Fruit fly (Drosophila melanogaster) whole organism: ENCODE results near the gene CG34057.

Source experiments
- CG8478 ChIP-seq: fragments of >200 bp; optimal IDR thresholded peaks from 2 replicates; lab custom pipeline; 2018; ENCODE audit warnings: inconsistent platforms
- EcR ChIP-seq, 2 experiments: fragments of >200 bp; optimal IDR thresholded peaks; 2 replicates each; lab custom pipeline; 2017; ENCODE audit warnings: missing biosample characterization in 2 of 2, missing genetic modification characterization in 2 of 2, missing genetic modification reagents in 2 of 2
- pan ChIP-seq: fragments of >200 bp; optimal IDR thresholded peaks from 2 replicates; lab custom pipeline; 2017
- psq ChIP-seq: fragments of >200 bp; optimal IDR thresholded peaks from 2 replicates; lab custom pipeline; 2017
- usp ChIP-seq: fragments of >200 bp; optimal IDR thresholded peaks from 2 replicates; lab custom pipeline; 2017; ENCODE audit warnings: missing biosample characterization, missing genetic modification characterization, mixed read lengths

dm6 chr3L:872389-872972, 24.7 kb upstream of the CG34057 start:
- TF ChIP-seq EcR (GFP tag; optimal IDR thresholded peaks at IDR 0.05; lab: Kevin White, UChicago) (no peak), psq (no peak), CG8478 (no peak), pan (lab: Kevin White, UChicago) (no peak), usp (no peak)
